ENCODE assay signal across 4 fruit fly cellular contexts in genomic region chrX:4555833-4556232, dm6.
A peak's percentile ranks its signal among the peaks of the same experiment; 100 is the strongest.
TF ChIP-seq lines count a peak whose summit lies in the region.

No protein-coding gene starts in this region.

- no peak for TF ChIP-seq CTCF in whole organism, embryonic (GFP tag; optimal IDR thresholded peaks at IDR 0.05; lab: Kevin White, UChicago)

TF ChIP-seq in whole organism, embryonic, 481 proteins besides CTCF, POLR2A, EP300 and RAD21:
- TF ChIP-seq Deaf1 (tag; optimal IDR thresholded peaks at IDR 0.05; lab: Kevin White, UChicago) (peak; percentile 7), exex (tag; optimal IDR thresholded peaks at IDR 0.05; lab: Kevin White, UChicago) (peak; percentile 13), sqz (GFP tag; optimal IDR thresholded peaks at IDR 0.05; lab: Kevin White, UChicago) (peak; percentile 50), BtbVII (GFP tag; optimal IDR thresholded peaks at IDR 0.05; lab: Kevin White, UChicago) (no peak), salm (tag; optimal IDR thresholded peaks at IDR 0.05; lab: Kevin White, UChicago) (no peak), gcm2 (GFP tag; optimal IDR thresholded peaks at IDR 0.05; lab: Kevin White, UChicago) (no peak), cg (GFP tag; optimal IDR thresholded peaks at IDR 0.05; lab: Kevin White, UChicago) (peak; percentile 8), grn (GFP tag; optimal IDR thresholded peaks at IDR 0.05; lab: Kevin White, UChicago) (peak; percentile 88), GATAe (GFP tag; conservative IDR thresholded peaks at IDR 0.05; lab: Robert Waterston, UW) (peak; percentile 30; the same call in 1 of the 2 replicates), CG10462 (GFP tag; optimal IDR thresholded peaks at IDR 0.05; lab: Kevin White, UChicago) (no peak), twi (tag; optimal IDR thresholded peaks at IDR 0.05; lab: Kevin White, UChicago) (peak; percentile 8), CG13775 (GFP tag; optimal IDR thresholded peaks at IDR 0.05; lab: Kevin White, UChicago) (no peak), CG11504 (tag; optimal IDR thresholded peaks at IDR 0.05; lab: Kevin White, UChicago) (peak; percentile 8), mirr (GFP tag; optimal IDR thresholded peaks at IDR 0.05; lab: Kevin White, UChicago) (peak; percentile 32), caup (GFP tag; optimal IDR thresholded peaks at IDR 0.05; lab: Kevin White, UChicago; ENCODE audit: severe bottlenecking) (peak; percentile 41)

TF ChIP-seq in whole organism, prepupa, 60 proteins besides CTCF, POLR2A, EP300 and RAD21:
- no peak for TF ChIP-seq Sox15 (GFP tag; optimal IDR thresholded peaks at IDR 0.05; lab: Kevin White, UChicago)
- TF ChIP-seq vri (GFP tag; optimal IDR thresholded peaks at IDR 0.05; lab: Kevin White, UChicago): peak; percentile 59

TF ChIP-seq in whole organism, pupa, 21 proteins besides CTCF, POLR2A, EP300 and RAD21:
- TF ChIP-seq Ets98B (GFP tag; IDR thresholded peaks at IDR 0.05; lab: Robert Waterston, UW): no peak
- peak; percentile 21 for TF ChIP-seq EcR (GFP tag; optimal IDR thresholded peaks at IDR 0.05; lab: Kevin White, UChicago)

TF ChIP-seq in whole organism, wandering third instar larva, 38 proteins besides CTCF, POLR2A, EP300 and RAD21:
- TF ChIP-seq Sp1 (GFP tag; optimal IDR thresholded peaks at IDR 0.05; lab: Kevin White, UChicago): no peak
- no peak for TF ChIP-seq Rel (GFP tag; optimal IDR thresholded peaks at IDR 0.05; lab: Kevin White, UChicago)
- peak; percentile 46 for TF ChIP-seq Rel (tag; optimal IDR thresholded peaks at IDR 0.05; lab: Kevin White, UChicago)
- no peak for TF ChIP-seq Mio (GFP tag; optimal IDR thresholded peaks at IDR 0.05; lab: Kevin White, UChicago)
- peak; percentile 42 for TF ChIP-seq h (GFP tag; optimal IDR thresholded peaks at IDR 0.05; lab: Kevin White, UChicago)
- TF ChIP-seq dmrt93B (GFP tag; optimal IDR thresholded peaks at IDR 0.05; lab: Kevin White, UChicago): no peak
- TF ChIP-seq usp (GFP tag; optimal IDR thresholded peaks at IDR 0.05; lab: Kevin White, UChicago): no peak
- no peak for TF ChIP-seq HLH106 (tag; optimal IDR thresholded peaks at IDR 0.05; lab: Kevin White, UChicago)
- TF ChIP-seq fru (GFP tag; optimal IDR thresholded peaks at IDR 0.05; lab: Kevin White, UChicago): no peak
- TF ChIP-seq N (GFP tag; optimal IDR thresholded peaks at IDR 0.05; lab: Kevin White, UChicago): no peak
- TF ChIP-seq Abd-B (GFP tag; optimal IDR thresholded peaks at IDR 0.05; lab: Kevin White, UChicago): no peak
- no peak for TF ChIP-seq lola (GFP tag; optimal IDR thresholded peaks at IDR 0.05; lab: Kevin White, UChicago)
